Fruit fly (Drosophila melanogaster) whole organism, prepupa: Measurements from ENCODE around the gene CG6765.

Experiments
- CG10631 ChIP-seq: fragments of 200-800 bp; sonication (Bioruptor generic); optimal IDR thresholded peaks from 2 replicates; lab custom pipeline; 2016; ENCODE audit warnings: missing biosample characterization, missing genetic modification characterization
- CG10669 ChIP-seq: fragments of 200-800 bp; sonication (Bioruptor generic); optimal IDR thresholded peaks from 3 replicates; lab custom pipeline; 2018; ENCODE audit warnings: missing biosample characterization, mild to moderate bottlenecking, missing genetic modification characterization, moderate library complexity
- CG11294 ChIP-seq: fragments of 200-800 bp; sonication (Bioruptor generic); IDR thresholded peaks from 2 replicates; pipeline ENCODE4 v1.3.6; 2022; ENCODE audit warnings: missing biosample characterization, missing genetic modification characterization
- CG11762 ChIP-seq: fragments of 200-800 bp; sonication (Bioruptor generic); optimal IDR thresholded peaks from 3 replicates; lab custom pipeline; 2016; ENCODE audit warnings: missing biosample characterization, missing genetic modification characterization; ENCODE audit not compliant: insufficient read depth
- CG11902 ChIP-seq: fragments of 200-800 bp; sonication (Bioruptor generic); optimal IDR thresholded peaks from 3 replicates; lab custom pipeline; 2016; ENCODE audit warnings: missing biosample characterization, missing genetic modification characterization
- CG16779 ChIP-seq: fragments of 200-800 bp; sonication (Bioruptor generic); optimal IDR thresholded peaks from 3 replicates; lab custom pipeline; 2017; ENCODE audit warnings: missing biosample characterization, mild to moderate bottlenecking, missing genetic modification characterization
- CG31627 ChIP-seq: fragments of 200-800 bp; sonication (Bioruptor generic); optimal IDR thresholded peaks from 3 replicates; lab custom pipeline; 2016; ENCODE audit warnings: missing biosample characterization, missing genetic modification characterization
- CG32006 ChIP-seq: fragments of 200-800 bp; sonication (Bioruptor generic); optimal IDR thresholded peaks from 3 replicates; lab custom pipeline; 2017; ENCODE audit warnings: missing biosample characterization, mild to moderate bottlenecking, missing genetic modification characterization
- CG34406 ChIP-seq: fragments of 200-800 bp; sonication (Bioruptor generic); optimal IDR thresholded peaks from 3 replicates; lab custom pipeline; 2016; ENCODE audit warnings: missing biosample characterization, missing genetic modification characterization
- CG3919 ChIP-seq: fragments of 200-800 bp; sonication (Bioruptor generic); optimal IDR thresholded peaks from 3 replicates; lab custom pipeline; 2016; ENCODE audit warnings: missing biosample characterization, missing genetic modification characterization
- CG6163 ChIP-seq: fragments of 200-800 bp; sonication (Bioruptor generic); IDR thresholded peaks from 3 replicates; pipeline ENCODE4 v1.3.6; 2022; ENCODE audit warnings: missing biosample characterization, missing genetic modification characterization
- CG6276 ChIP-seq: fragments of 200-800 bp; sonication (Bioruptor generic); optimal IDR thresholded peaks from 2 replicates; lab custom pipeline; 2017; ENCODE audit warnings: missing biosample characterization, mild to moderate bottlenecking, missing genetic modification characterization
- CG7368 ChIP-seq: fragments of 200-800 bp; sonication (Bioruptor generic); optimal IDR thresholded peaks from 3 replicates; lab custom pipeline; 2016; ENCODE audit warnings: missing biosample characterization, missing genetic modification characterization
- Eip75B ChIP-seq: fragments of 200-800 bp; sonication (Bioruptor generic); optimal IDR thresholded peaks from 3 replicates; lab custom pipeline; 2016; ENCODE audit warnings: missing biosample characterization, missing genetic modification characterization
- Ets21C ChIP-seq: fragments of 200-800 bp; sonication (Bioruptor generic); optimal IDR thresholded peaks from 3 replicates; lab custom pipeline; 2016; ENCODE audit warnings: missing biosample characterization, missing genetic modification characterization
- Ets96B ChIP-seq: fragments of 200-800 bp; optimal IDR thresholded peaks from 2 replicates; lab custom pipeline; 2019; ENCODE audit warnings: missing biosample characterization, mild to moderate bottlenecking, missing genetic modification characterization, moderate library complexity
- Hr38 ChIP-seq: sonication (Bioruptor generic); optimal IDR thresholded peaks from 2 replicates; lab custom pipeline; 2016; ENCODE audit warnings: missing biosample characterization, missing genetic modification characterization
- OdsH ChIP-seq: fragments of 200-800 bp; sonication (Bioruptor generic); optimal IDR thresholded peaks from 3 replicates; lab custom pipeline; 2016; ENCODE audit warnings: missing biosample characterization, missing genetic modification characterization
- esn ChIP-seq: fragments of 200-800 bp; sonication (Bioruptor generic); optimal IDR thresholded peaks from 2 replicates; lab custom pipeline; 2016; ENCODE audit warnings: missing biosample characterization, mild to moderate bottlenecking, missing genetic modification characterization, moderate library complexity
- pdm3 ChIP-seq: fragments of 200-800 bp; sonication (Bioruptor generic); optimal IDR thresholded peaks from 3 replicates; lab custom pipeline; 2016; ENCODE audit warnings: missing biosample characterization, missing genetic modification characterization
- salr ChIP-seq, 2 experiments: fragments of 200-800 bp; sonication (Bioruptor generic); optimal IDR thresholded peaks; 3 replicates each; lab custom pipeline; 2016 to 2018; ENCODE audit warnings: missing biosample characterization in 2 of 2, missing genetic modification characterization in 2 of 2, mild to moderate bottlenecking in 1 of 2
- spab ChIP-seq: fragments of 200-800 bp; sonication (Bioruptor generic); optimal IDR thresholded peaks from 2 replicates; lab custom pipeline; 2017; ENCODE audit warnings: missing biosample characterization, mild to moderate bottlenecking, missing genetic modification characterization, missing genetic modification reagents

Gene CG6765

DNA sequence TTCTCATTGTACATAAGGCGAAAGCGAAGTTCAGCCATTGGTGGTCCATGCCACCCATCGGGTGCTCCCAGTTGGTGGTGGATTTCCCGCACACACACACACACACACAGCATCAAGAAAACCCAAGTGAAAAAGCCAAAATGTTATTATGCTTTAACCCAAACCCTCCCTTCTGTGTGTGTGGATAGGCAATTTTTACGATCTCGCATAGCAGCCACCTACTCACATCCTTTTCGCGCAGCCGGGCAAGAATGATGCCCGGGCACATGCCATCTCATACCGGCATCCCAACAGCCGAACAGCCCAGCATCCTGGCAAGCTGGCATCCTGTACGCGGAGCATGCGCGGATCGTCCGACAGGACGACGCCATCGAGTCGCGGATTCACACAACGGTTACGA is 44.5 kb downstream of the CG6765 start:
- TF ChIP-seq CG11294 (no peak), CG10631 (GFP tag; lab: Kevin White, UChicago) (no peak), CG16779 (tag; lab: Kevin White, UChicago) (no peak), CG11762 (no peak), CG10669 (GFP tag; lab: Kevin White, UChicago) (no peak), CG3919 (GFP tag; lab: Kevin White, UChicago) (no peak), Eip75B (GFP tag; lab: Kevin White, UChicago) (no peak)
- TF ChIP-seq, all 60 proteins: peak for 0

DNA sequence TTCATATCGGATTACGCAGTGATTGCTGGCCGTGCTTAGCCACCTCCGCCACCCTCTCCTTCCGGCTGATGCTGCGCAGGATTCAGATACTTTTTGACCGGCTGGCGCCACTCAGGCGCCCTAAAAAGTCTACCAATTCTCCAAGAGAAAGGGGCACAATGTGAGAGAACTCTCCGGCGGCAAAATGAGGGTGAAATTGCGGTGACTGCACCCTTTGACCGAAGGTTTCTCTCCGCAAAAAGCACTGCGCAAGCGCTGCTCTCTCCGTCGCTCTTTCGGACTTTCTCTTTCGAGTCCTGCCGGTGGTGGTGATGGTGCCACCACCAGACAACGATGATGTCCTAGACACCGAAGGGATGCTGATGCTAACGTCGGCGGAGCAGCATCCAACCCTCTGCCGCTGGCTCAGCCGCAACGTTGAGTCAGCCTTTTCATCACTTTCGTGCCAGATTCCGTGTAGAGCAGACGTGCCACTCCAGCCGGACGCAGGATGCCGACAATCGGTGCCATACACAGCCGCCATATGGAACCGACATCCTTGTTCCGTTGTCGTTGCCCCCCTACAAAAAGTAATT is 47.3 kb downstream of the CG6765 start:
- TF ChIP-seq spab (GFP tag; lab: Kevin White, UChicago), result no peak
- TF ChIP-seq Ets21C (GFP tag; lab: Kevin White, UChicago), result no peak
- TF ChIP-seq CG6163, result no peak
- no peak for TF ChIP-seq CG32006
- no peak for TF ChIP-seq Ets96B (tag; lab: Kevin White, UChicago)
- TF ChIP-seq CG11902 (GFP tag; lab: Kevin White, UChicago), result no peak
- TF ChIP-seq CG6276 (GFP tag; lab: Kevin White, UChicago), result no peak
- TF ChIP-seq CG34406 (GFP tag; lab: Kevin White, UChicago), result no peak
- TF ChIP-seq Hr38, result no peak
- TF ChIP-seq CG16779 (tag; lab: Kevin White, UChicago), result no peak
- TF ChIP-seq CG31627, result no peak
- TF ChIP-seq salr (GFP tag; optimal IDR thresholded peaks at IDR 0.05; lab: Kevin White, UChicago), result no peak
- no peak for TF ChIP-seq CG7368 (GFP tag; lab: Kevin White, UChicago)

DNA sequence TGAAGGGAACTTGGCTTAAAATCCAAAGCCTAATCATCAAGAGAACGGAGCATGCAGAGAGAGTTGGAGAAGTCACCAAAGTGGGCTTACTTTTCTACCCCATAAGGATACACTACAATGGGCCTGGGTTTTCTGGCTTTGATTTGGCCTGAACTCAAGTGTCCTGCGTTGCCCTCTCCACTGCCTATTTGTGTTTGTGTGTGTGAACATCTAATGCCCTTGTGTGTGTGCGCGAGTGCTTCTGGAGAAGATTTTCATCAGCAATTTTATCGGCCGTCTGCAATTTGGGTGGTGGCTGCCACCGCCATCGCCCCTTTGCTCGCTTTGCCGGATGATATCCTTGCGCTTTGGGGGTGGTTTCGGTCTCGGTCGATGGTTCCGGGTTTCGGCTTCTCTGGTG is 48.1 kb downstream of the CG6765 start:
- TF ChIP-seq OdsH (no peak), esn (no peak), pdm3 (GFP tag; lab: Kevin White, UChicago) (no peak), CG10631 (GFP tag; lab: Kevin White, UChicago) (no peak)
